Fruit fly (Drosophila melanogaster) whole organism, embryonic: Measurements from ENCODE around the gene CG12057.

Source experiments
- BEAF-32 ChIP-seq: fragments of 200-800 bp; sonication (Bioruptor generic); optimal IDR thresholded peaks from 3 replicates; lab custom pipeline; 2017; ENCODE audit warnings: missing biosample characterization, missing genetic modification characterization, mild to moderate bottlenecking, moderate library complexity, missing genetic modification reagents
- CG11696 ChIP-seq: fragments of 200-800 bp; sonication (Bioruptor generic); IDR thresholded peaks from 2 replicates; pipeline ENCODE4 v1.3.6; 2022; ENCODE audit warnings: missing biosample characterization, missing genetic modification characterization
- CG12659 ChIP-seq: fragments of 200-800 bp; sonication (Bioruptor generic); optimal IDR thresholded peaks from 3 replicates; lab custom pipeline; 2017; ENCODE audit warnings: mild to moderate bottlenecking, missing biosample characterization, missing genetic modification reagents, missing genetic modification characterization
- CG13123 ChIP-seq: fragments of 200-800 bp; sonication (Bioruptor generic); optimal IDR thresholded peaks from 2 replicates; lab custom pipeline; 2016; ENCODE audit warnings: missing biosample characterization, missing genetic modification characterization
- CG1529 ChIP-seq: fragments of 200-800 bp; sonication (Bioruptor generic); optimal IDR thresholded peaks from 3 replicates; lab custom pipeline; 2018; ENCODE audit warnings: missing biosample characterization, missing genetic modification characterization
- CG15479 ChIP-seq: fragments of 200-800 bp; sonication (Bioruptor generic); optimal IDR thresholded peaks from 3 replicates; lab custom pipeline; 2019; ENCODE audit warnings: missing biosample characterization, mild to moderate bottlenecking, missing genetic modification characterization, moderate library complexity
- CG18262 ChIP-seq: fragments of 200-800 bp; optimal IDR thresholded peaks from 3 replicates; lab custom pipeline; 2019; ENCODE audit warnings: missing biosample characterization, mild to moderate bottlenecking, missing genetic modification characterization, moderate library complexity
- CG1832 ChIP-seq: fragments of 200-800 bp; sonication (Bioruptor generic); optimal IDR thresholded peaks from 2 replicates; lab custom pipeline; 2017; ENCODE audit warnings: missing biosample characterization, mild to moderate bottlenecking, missing genetic modification characterization, inconsistent platforms
- CG2199 ChIP-seq: fragments of 200-800 bp; sonication (Bioruptor generic); IDR thresholded peaks from 3 replicates; pipeline ENCODE4 v1.3.6; 2022; ENCODE audit warnings: missing biosample characterization, missing genetic modification characterization
- CG2712 ChIP-seq: fragments of 200-800 bp; optimal IDR thresholded peaks from 3 replicates; lab custom pipeline; 2019; ENCODE audit warnings: missing biosample characterization, mild to moderate bottlenecking, missing genetic modification characterization, moderate library complexity
- CG34422 ChIP-seq: fragments of 200-800 bp; sonication (Bioruptor generic); IDR thresholded peaks from 3 replicates; pipeline ENCODE4 v1.3.6; 2022; ENCODE audit warnings: missing biosample characterization, missing genetic modification characterization
- CG8924 ChIP-seq: fragments of 200-800 bp; optimal IDR thresholded peaks from 3 replicates; lab custom pipeline; 2019; ENCODE audit warnings: missing biosample characterization, mild to moderate bottlenecking, missing genetic modification characterization, moderate library complexity
- CG9932 ChIP-seq: fragments of 200-800 bp; sonication (Bioruptor generic); IDR thresholded peaks from 2 replicates; pipeline ENCODE4 v1.3.6; 2022; ENCODE audit warnings: missing biosample characterization, missing genetic modification characterization
- Dfd ChIP-seq, 2 experiments: fragments of >200 bp; optimal IDR thresholded peaks; 2 replicates each; lab custom pipeline; 2017; ENCODE audit warnings: missing biosample characterization in 2 of 2, missing genetic modification characterization in 2 of 2
- Drgx ChIP-seq: fragments of 200-800 bp; sonication (Bioruptor generic); IDR thresholded peaks from 2 replicates; pipeline ENCODE4 v1.3.6; 2022; ENCODE audit warnings: missing biosample characterization, missing genetic modification characterization
- Eip74EF ChIP-seq, 2 experiments: fragments of 200-800 bp in 1 of 2; fragments of >200 bp in 1 of 2; sonication (Bioruptor generic) in 1 of 2; optimal IDR thresholded peaks; 2 replicates each; lab custom pipeline; 2017 to 2019; ENCODE audit warnings: missing biosample characterization in 2 of 2, missing genetic modification characterization in 2 of 2, mild to moderate bottlenecking in 1 of 2, moderate library complexity in 1 of 2
- Fer1 ChIP-seq: fragments of 200-800 bp; sonication (Bioruptor generic); optimal IDR thresholded peaks from 2 replicates; lab custom pipeline; 2017; ENCODE audit warnings: missing biosample characterization, mild to moderate bottlenecking, missing genetic modification characterization
- Med ChIP-seq: fragments of 200-800 bp; sonication (Bioruptor generic); peaks from one replicate; lab custom pipeline; 2016; ENCODE audit warnings: missing biosample characterization, missing genetic modification characterization, mild to moderate bottlenecking, inconsistent platforms, moderate library complexity
- Nf-YC ChIP-seq: fragments of 200-800 bp; optimal IDR thresholded peaks from 3 replicates; lab custom pipeline; 2019; ENCODE audit warnings: missing biosample characterization, mild to moderate bottlenecking, missing genetic modification characterization, moderate library complexity
- Pdp1 ChIP-seq, 2 experiments: fragments of 200-800 bp; sonication (Bioruptor generic); optimal IDR thresholded peaks; 3 replicates each; lab custom pipeline; 2016; ENCODE audit warnings: missing biosample characterization in 2 of 2, missing genetic modification characterization in 2 of 2, mild to moderate bottlenecking in 1 of 2, moderate library complexity in 1 of 2
- Xbp1 ChIP-seq: fragments of 200-800 bp; sonication (Bioruptor generic); optimal IDR thresholded peaks from 3 replicates; lab custom pipeline; 2016; ENCODE audit warnings: missing biosample characterization, mild to moderate bottlenecking, missing genetic modification characterization
- ash1 ChIP-seq: fragments of 200-800 bp; sonication (Bioruptor generic); optimal IDR thresholded peaks from 2 replicates; lab custom pipeline; 2018; ENCODE audit warnings: missing biosample characterization, mild to moderate bottlenecking, missing genetic modification characterization
- bsh ChIP-seq, 2 experiments: fragments of 200-800 bp; sonication (Bioruptor generic); optimal IDR thresholded peaks; 2 replicates each; lab custom pipeline; 2017 to 2018; ENCODE audit warnings: mild to moderate bottlenecking in 2 of 2, missing biosample characterization in 2 of 2, missing genetic modification characterization in 2 of 2, moderate library complexity in 1 of 2
- cg ChIP-seq: fragments of 200-800 bp; sonication (Bioruptor generic); optimal IDR thresholded peaks from 3 replicates; lab custom pipeline; 2019; ENCODE audit warnings: missing biosample characterization, mild to moderate bottlenecking, missing genetic modification characterization, moderate library complexity
- chinmo ChIP-seq: fragments of 200-800 bp; sonication (Bioruptor generic); IDR thresholded peaks from 4 replicates; pipeline ENCODE4 v1.3.6; 2022; ENCODE audit warnings: missing biosample characterization, missing genetic modification characterization; ENCODE audit not compliant: partially characterized antibody
- crol ChIP-seq: fragments of 200-800 bp; sonication (Bioruptor generic); IDR thresholded peaks from 2 replicates; pipeline ENCODE4 v1.3.6; 2022; ENCODE audit warnings: missing biosample characterization, missing genetic modification characterization
- crp ChIP-seq, 2 experiments: fragments of 200-800 bp; sonication (Bioruptor generic); optimal IDR thresholded peaks; 2 replicates in 1 of 2; 3 replicates in 1 of 2; lab custom pipeline; 2017; ENCODE audit warnings: missing biosample characterization in 2 of 2, missing genetic modification characterization in 2 of 2, mild to moderate bottlenecking in 1 of 2, moderate library complexity in 1 of 2
- cwo ChIP-seq: fragments of 200-800 bp; sonication (Bioruptor generic); optimal IDR thresholded peaks from 3 replicates; lab custom pipeline; 2017; ENCODE audit warnings: missing biosample characterization, missing genetic modification characterization, mild to moderate bottlenecking, moderate library complexity, missing genetic modification reagents
- danr ChIP-seq: fragments of 200-800 bp; sonication (Bioruptor generic); IDR thresholded peaks from 2 replicates; pipeline ENCODE4 v1.3.6; 2022; ENCODE audit warnings: missing biosample characterization, missing genetic modification characterization
- dm ChIP-seq: fragments of 200-800 bp; sonication (Bioruptor generic); optimal IDR thresholded peaks from 3 replicates; lab custom pipeline; 2016; ENCODE audit warnings: missing biosample characterization, missing genetic modification characterization
- ewg ChIP-seq: fragments of 200-800 bp; sonication (Bioruptor generic); optimal IDR thresholded peaks from 3 replicates; lab custom pipeline; 2017; ENCODE audit warnings: mild to moderate bottlenecking, missing biosample characterization, missing genetic modification reagents, missing genetic modification characterization
- fd102C ChIP-seq: fragments of 200-800 bp; sonication (Bioruptor generic); optimal IDR thresholded peaks from 2 replicates; lab custom pipeline; 2018; ENCODE audit warnings: missing biosample characterization, mild to moderate bottlenecking, missing genetic modification characterization, moderate library complexity
- ftz-f1 ChIP-seq: fragments of 200-800 bp; sonication (Bioruptor generic); optimal IDR thresholded peaks from 2 replicates; lab custom pipeline; 2016; ENCODE audit warnings: missing biosample characterization, missing genetic modification characterization
- grn ChIP-seq: fragments of 200-800 bp; sonication (Bioruptor generic); optimal IDR thresholded peaks from 3 replicates; lab custom pipeline; 2017; ENCODE audit warnings: missing biosample characterization, missing genetic modification characterization
- gsb-n ChIP-seq: fragments of 200-800 bp; sonication (Bioruptor generic); optimal IDR thresholded peaks from 3 replicates; lab custom pipeline; 2018; ENCODE audit warnings: missing biosample characterization, mild to moderate bottlenecking, missing genetic modification characterization
- kni ChIP-seq: fragments of 200-800 bp; sonication (Bioruptor generic); optimal IDR thresholded peaks from 3 replicates; lab custom pipeline; 2017; ENCODE audit warnings: mild to moderate bottlenecking, missing biosample characterization, missing genetic modification reagents, missing genetic modification characterization
- lbe ChIP-seq: fragments of 200-800 bp; sonication (Bioruptor generic); optimal IDR thresholded peaks from 2 replicates; lab custom pipeline; 2016; ENCODE audit warnings: missing biosample characterization, mild to moderate bottlenecking, missing genetic modification characterization
- lola ChIP-seq, 3 experiments: fragments of >200 bp in 2 of 3; fragments of 200-800 bp in 1 of 3; sonication (Bioruptor generic) in 1 of 3; optimal IDR thresholded peaks; 2 replicates each; lab custom pipeline; 2017 to 2019; ENCODE audit warnings: missing biosample characterization in 3 of 3, missing genetic modification characterization in 3 of 3, mild to moderate bottlenecking in 1 of 3, moderate library complexity in 1 of 3
- odd ChIP-seq: fragments of 200-800 bp; sonication (Bioruptor generic); optimal IDR thresholded peaks from 2 replicates; lab custom pipeline; 2017; ENCODE audit warnings: missing biosample characterization, mild to moderate bottlenecking, missing genetic modification characterization
- pros ChIP-seq: fragments of 200-800 bp; sonication (Bioruptor generic); optimal IDR thresholded peaks from 3 replicates; lab custom pipeline; 2019; ENCODE audit warnings: missing biosample characterization, mild to moderate bottlenecking, missing genetic modification characterization, moderate library complexity
- run ChIP-seq: fragments of 200-800 bp; sonication (Bioruptor generic); optimal IDR thresholded peaks from 3 replicates; lab custom pipeline; 2018; ENCODE audit warnings: missing biosample characterization, mild to moderate bottlenecking, missing genetic modification characterization
- sens ChIP-seq: fragments of 200-800 bp; sonication (Bioruptor generic); peaks from one replicate; lab custom pipeline; 2016; ENCODE audit warnings: missing biosample characterization, missing genetic modification characterization
- sr ChIP-seq: fragments of 200-800 bp; sonication (Bioruptor generic); IDR thresholded peaks from 3 replicates; pipeline ENCODE4 v1.3.6; 2022; ENCODE audit warnings: missing biosample characterization, missing genetic modification characterization
- sug ChIP-seq: fragments of 200-800 bp; optimal IDR thresholded peaks from 2 replicates; lab custom pipeline; 2019; ENCODE audit warnings: missing biosample characterization, mild to moderate bottlenecking, missing genetic modification characterization, moderate library complexity
- trem ChIP-seq: fragments of 200-800 bp; optimal IDR thresholded peaks from 3 replicates; lab custom pipeline; 2019; ENCODE audit warnings: missing biosample characterization, mild to moderate bottlenecking, missing genetic modification characterization, moderate library complexity
- vfl ChIP-seq: fragments of 200-800 bp; sonication (Bioruptor generic); optimal IDR thresholded peaks from 2 replicates; lab custom pipeline; 2016; ENCODE audit warnings: missing biosample characterization, missing genetic modification characterization
- z ChIP-seq: fragments of 200-800 bp; sonication (Bioruptor generic); IDR thresholded peaks from 3 replicates; pipeline ENCODE4 v1.3.6; 2022; ENCODE audit warnings: missing biosample characterization, missing genetic modification characterization

The CG12057 gene

dm6 chrX:9163645-9164509 is 27.6 kb upstream of the CG12057 start (continued):
- TF ChIP-seq Nf-YC = no peak
- TF ChIP-seq cwo (GFP tag; lab: Kevin White, UChicago) = peak; percentile 18
- no peak for TF ChIP-seq Xbp1 (GFP tag; lab: Kevin White, UChicago)
- TF ChIP-seq danr (GFP tag; lab: Robert Waterston, UW) = no peak
- TF ChIP-seq CG1832 = peak; percentile 65
- TF ChIP-seq crol (GFP tag; lab: Robert Waterston, UW) = peak; percentile 80
- no peak for TF ChIP-seq CG13123
- TF ChIP-seq sug = peak; percentile 71
- TF ChIP-seq z (GFP tag; lab: Robert Waterston, UW) = peak; percentile 90
- no peak for TF ChIP-seq CG1529 (GFP tag; lab: Kevin White, UChicago)
- TF ChIP-seq lola (GFP tag; optimal IDR thresholded peaks at IDR 0.05; lab: Kevin White, UChicago) = peak in 1 of 3 experiments; percentile 6
- TF ChIP-seq ftz-f1 (GFP tag; lab: Kevin White, UChicago) = peak; percentile 54
- TF ChIP-seq Fer1 (GFP tag; lab: Kevin White, UChicago) = no peak
- peak; percentile 9 for TF ChIP-seq CG15479
- peak; percentile 7 for TF ChIP-seq CG2712 (tag; lab: Kevin White, UChicago)
- no peak for TF ChIP-seq BEAF-32 (GFP tag; lab: Kevin White, UChicago)
- TF ChIP-seq CG2199 (GFP tag; lab: Robert Waterston, UW) = no peak
- TF ChIP-seq grn (GFP tag; lab: Kevin White, UChicago) = peak; percentile 72
- 0 out of 2 replicates have a peak, but pooled peaks have one; percentile 46 for TF ChIP-seq Drgx
- TF ChIP-seq cg (GFP tag; lab: Kevin White, UChicago) = peak; percentile 82
- peak; percentile 25 for TF ChIP-seq odd (GFP tag; lab: Kevin White, UChicago)
- TF ChIP-seq sens (GFP tag; lab: Kevin White, UChicago) = peak; percentile 48
- no peak for TF ChIP-seq CG11696 (GFP tag; lab: Robert Waterston, UW)
- no peak for TF ChIP-seq vfl
- peak in 1 of 2 experiments; percentile 41 for TF ChIP-seq bsh (GFP tag; optimal IDR thresholded peaks at IDR 0.05; lab: Kevin White, UChicago)
- peak; percentile 35 for TF ChIP-seq kni (GFP tag; lab: Kevin White, UChicago)
- TF ChIP-seq CG12659 (GFP tag; lab: Kevin White, UChicago) = no peak
- no peak for TF ChIP-seq fd102C (GFP tag; lab: Kevin White, UChicago)
- TF ChIP-seq Dfd (GFP tag; optimal IDR thresholded peaks at IDR 0.05; lab: Kevin White, UChicago) = no peak
- peak; percentile 65; the same call in 2 of the 3 replicates for TF ChIP-seq sr (GFP tag; lab: Robert Waterston, UW)
- TF ChIP-seq chinmo (GFP tag; lab: Robert Waterston, UW) = peak; percentile 84; the same call in 3 of the 4 replicates
- TF ChIP-seq Med (GFP tag; lab: Kevin White, UChicago) = peak; percentile 26
- TF ChIP-seq ewg (GFP tag; lab: Kevin White, UChicago) = peak; percentile 51
- TF ChIP-seq ash1 (GFP tag; lab: Kevin White, UChicago) = no peak
- peak; percentile 38; the same call in 1 of the 3 replicates for TF ChIP-seq CG34422 (GFP tag; lab: Robert Waterston, UW)
- TF ChIP-seq CG18262 (tag; lab: Kevin White, UChicago) = peak; percentile 12
- peak; percentile 74 for TF ChIP-seq dm
- no peak for TF ChIP-seq trem (tag; lab: Kevin White, UChicago)
- peak; percentile 52 for TF ChIP-seq lbe (GFP tag; lab: Kevin White, UChicago)
- TF ChIP-seq Eip74EF (GFP tag; optimal IDR thresholded peaks at IDR 0.05; lab: Kevin White, UChicago) = peak in 1 of 2 experiments; percentile 43
- no peak for TF ChIP-seq CG9932 (GFP tag; lab: Robert Waterston, UW)
- no peak for TF ChIP-seq run (tag; lab: Kevin White, UChicago)
- TF ChIP-seq gsb-n = no peak
- TF ChIP-seq crp (GFP tag; optimal IDR thresholded peaks at IDR 0.05; lab: Kevin White, UChicago) = peak in 1 of 2 experiments; percentile 22
- TF ChIP-seq Pdp1 (GFP tag; optimal IDR thresholded peaks at IDR 0.05; lab: Kevin White, UChicago) = peak in 1 of 2 experiments; percentile 8
- peak; percentile 2 for TF ChIP-seq CG8924 (tag; lab: Kevin White, UChicago)
- TF ChIP-seq pros = no peak
